Worm (Caenorhabditis elegans) whole organism, young adult: ENCODE data around the gene F32E10.9.

Source experiments
- F49E8.2 ChIP-seq: sonication (generic microtip); optimal IDR thresholded peaks from 3 replicates; lab custom pipeline; 2017; ENCODE audit warnings: missing genetic modification characterization, mild to moderate bottlenecking, missing compliant biosample characterization, antibody characterized with exemption, moderate library complexity; ENCODE audit not compliant: insufficient read depth
- ama-1 ChIP-seq, 3 experiments: fragments of 150-350 bp in 1 of 3; sonication (generic microtip) in 2 of 3; optimal IDR thresholded peaks; 2 replicates each; lab custom pipeline; 2014 to 2018; ENCODE audit warnings: missing biosample characterization in 2 of 3, missing genetic modification characterization in 2 of 3, missing genetic modification reagents in 2 of 3
- ceh-27 ChIP-seq: fragments of 200-800 bp; sonication (Bioruptor generic); optimal IDR thresholded peaks from 2 replicates; lab custom pipeline; 2018; ENCODE audit warnings: mild to moderate bottlenecking, missing genetic modification characterization, moderate library complexity, missing compliant biosample characterization
- ceh-58 ChIP-seq: fragments of 200-800 bp; sonication (Bioruptor generic); IDR thresholded peaks from 2 replicates; pipeline ENCODE4 v1.3.6; 2022; ENCODE audit warnings: missing genetic modification characterization, missing compliant biosample characterization
- dpff-1 ChIP-seq: sonication (generic microtip); optimal IDR thresholded peaks from 2 replicates; lab custom pipeline; 2017; ENCODE audit warnings: mild to moderate bottlenecking, missing genetic modification characterization, missing compliant biosample characterization
- hmg-20 ChIP-seq: fragments of 200-800 bp; sonication (Bioruptor generic); IDR thresholded peaks from 2 replicates; pipeline ENCODE4 v1.3.6; 2022; ENCODE audit warnings: missing genetic modification reagents, missing genetic modification characterization, missing compliant biosample characterization
- lin-35 ChIP-seq, 3 experiments: fragments of 150-350 bp in 2 of 3; sonication (generic microtip) in 1 of 3; optimal IDR thresholded peaks; 2 replicates each; lab custom pipeline; 2014 to 2018; ENCODE audit warnings: missing biosample characterization in 3 of 3, missing genetic modification characterization in 3 of 3, missing genetic modification reagents in 3 of 3
- lsy-27 ChIP-seq: sonication (generic microtip); optimal IDR thresholded peaks from 2 replicates; lab custom pipeline; 2017; ENCODE audit warnings: missing genetic modification characterization, mild to moderate bottlenecking, missing compliant biosample characterization, antibody characterized with exemption, missing genotype, borderline replicate concordance; ENCODE audit not compliant: insufficient read depth
- pbrm-1 ChIP-seq: fragments of 200-800 bp; sonication (Bioruptor generic); IDR thresholded peaks from 2 replicates; pipeline ENCODE4 v1.3.6; 2022; ENCODE audit warnings: missing genetic modification reagents, missing genetic modification characterization, missing compliant biosample characterization
- snpc-4 ChIP-seq, 5 experiments: fragments of 150-350 bp in 1 of 5; sonication (generic microtip) in 4 of 5; optimal IDR thresholded peaks; 2 replicates each; lab custom pipeline; 2014 to 2018; ENCODE audit warnings: missing genetic modification characterization in 5 of 5, missing biosample characterization in 3 of 5, antibody characterized with exemption in 2 of 5, mild to moderate bottlenecking in 2 of 5, missing compliant biosample characterization in 2 of 5, missing genotype in 2 of 5, moderate library complexity in 2 of 5, missing genetic modification reagents in 1 of 5

DNA sequence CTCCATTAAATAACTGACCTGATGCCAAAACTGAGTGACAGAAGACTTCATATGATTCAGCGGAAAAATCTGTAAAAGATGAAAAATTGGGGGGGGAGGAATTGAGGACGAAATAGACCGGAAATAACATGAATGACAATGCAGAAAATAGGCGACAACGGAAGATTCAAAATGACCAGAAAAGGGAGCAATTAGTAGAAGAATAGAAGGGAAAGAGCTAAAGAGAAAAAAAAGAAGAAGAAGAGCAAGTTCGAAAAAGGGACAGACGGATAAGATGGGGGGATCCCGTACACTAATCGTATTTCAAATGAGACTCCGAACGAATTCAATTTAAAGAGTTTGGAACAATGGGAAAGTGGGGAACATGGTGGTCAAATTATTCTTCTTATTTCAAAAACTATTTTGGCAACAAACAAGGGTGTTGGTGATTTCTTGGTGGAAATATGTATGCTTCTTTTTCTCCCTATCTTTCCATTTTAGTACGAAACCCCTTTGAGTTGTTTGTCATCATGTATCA is 21.2 kb downstream of the F32E10.9 start, which contains the start of gene R05G6.10:
- TF ChIP-seq hmg-20 (GFP tag; lab: Robert Waterston, UW) (no peak), ceh-27 (GFP tag; lab: Kevin White, UChicago) (no peak), ama-1 (optimal IDR thresholded peaks at IDR 0.05; lab: Kevin White, UChicago) (no peak), ama-1 (GFP tag; optimal IDR thresholded peaks at IDR 0.05; lab: Kevin White, UChicago) (no peak), F49E8.2 (tag; lab: Kevin White, UChicago) (no peak), lsy-27 (tag; lab: Kevin White, UChicago) (no peak), dpff-1 (no peak), snpc-4 (GFP tag; optimal IDR thresholded peaks at IDR 0.05; lab: Kevin White, UChicago) (no peak), snpc-4 (tag; optimal IDR thresholded peaks at IDR 0.05; lab: Kevin White, UChicago) (no peak), ceh-58 (GFP tag; lab: Robert Waterston, UW) (no peak), pbrm-1 (no peak), lin-35 (GFP tag; optimal IDR thresholded peaks at IDR 0.05; lab: Kevin White, UChicago) (no peak)
